Fruit fly (Drosophila melanogaster) whole organism, embryonic: Measurements from ENCODE around the gene MRG15.

ENCODE experiments used
- Abd-B ChIP-seq: fragments of 200-800 bp; sonication (Bioruptor generic); optimal IDR thresholded peaks from 2 replicates; lab custom pipeline; 2018; ENCODE audit warnings: missing biosample characterization, mild to moderate bottlenecking, missing genetic modification characterization, moderate library complexity
- Bteb2 ChIP-seq: fragments of 200-800 bp; sonication (Bioruptor generic); optimal IDR thresholded peaks from 2 replicates; lab custom pipeline; 2016; ENCODE audit warnings: missing biosample characterization, missing genetic modification characterization
- CG10147 ChIP-seq: fragments of 200-800 bp; sonication (Bioruptor generic); optimal IDR thresholded peaks from 2 replicates; lab custom pipeline; 2019; ENCODE audit warnings: missing biosample characterization, mild to moderate bottlenecking, missing genetic modification characterization, moderate library complexity
- CG10543 ChIP-seq: fragments of 200-800 bp; sonication (Bioruptor generic); optimal IDR thresholded peaks from 3 replicates; lab custom pipeline; 2017; ENCODE audit warnings: missing biosample characterization, mild to moderate bottlenecking, missing genetic modification characterization, moderate library complexity
- CG10979 ChIP-seq: fragments of 200-800 bp; sonication (Bioruptor generic); optimal IDR thresholded peaks from 2 replicates; lab custom pipeline; 2018; ENCODE audit warnings: missing biosample characterization, mild to moderate bottlenecking, missing genetic modification characterization, moderate library complexity
- CG12659 ChIP-seq: fragments of 200-800 bp; sonication (Bioruptor generic); optimal IDR thresholded peaks from 3 replicates; lab custom pipeline; 2017; ENCODE audit warnings: mild to moderate bottlenecking, missing biosample characterization, missing genetic modification reagents, missing genetic modification characterization
- CG13296 ChIP-seq: fragments of 200-800 bp; sonication (Bioruptor generic); optimal IDR thresholded peaks from 3 replicates; lab custom pipeline; 2018; ENCODE audit warnings: missing biosample characterization, mild to moderate bottlenecking, missing genetic modification characterization
- CG13775 ChIP-seq: fragments of 200-800 bp; sonication (Bioruptor generic); optimal IDR thresholded peaks from 3 replicates; lab custom pipeline; 2017; ENCODE audit warnings: missing biosample characterization, mild to moderate bottlenecking, missing genetic modification characterization
- CG15011 ChIP-seq: fragments of 200-800 bp; sonication (Bioruptor generic); optimal IDR thresholded peaks from 3 replicates; lab custom pipeline; 2018; ENCODE audit warnings: missing biosample characterization, mild to moderate bottlenecking, missing genetic modification characterization
- CG17568 ChIP-seq: fragments of 200-800 bp; sonication (Bioruptor generic); optimal IDR thresholded peaks from 2 replicates; lab custom pipeline; 2018; ENCODE audit warnings: missing biosample characterization, mild to moderate bottlenecking, missing genetic modification characterization, moderate library complexity
- CG17612 ChIP-seq: fragments of 200-800 bp; sonication (Bioruptor generic); IDR thresholded peaks from 2 replicates; pipeline ENCODE4 v1.3.6; 2022; ENCODE audit warnings: missing biosample characterization, missing genetic modification characterization
- CG18599 ChIP-seq: fragments of 200-800 bp; sonication (Bioruptor generic); optimal IDR thresholded peaks from 3 replicates; lab custom pipeline; 2017; ENCODE audit warnings: missing biosample characterization, missing genetic modification characterization, mild to moderate bottlenecking, moderate library complexity, missing genetic modification reagents
- CG30403 ChIP-seq: fragments of 200-800 bp; sonication (Bioruptor generic); optimal IDR thresholded peaks from 3 replicates; lab custom pipeline; 2016; ENCODE audit warnings: missing biosample characterization, missing genetic modification characterization
- CG3281 ChIP-seq: fragments of 200-800 bp; sonication (Bioruptor generic); optimal IDR thresholded peaks from 3 replicates; lab custom pipeline; 2017; ENCODE audit warnings: missing biosample characterization, mild to moderate bottlenecking, missing genetic modification characterization
- CG43689 ChIP-seq: fragments of 200-800 bp; sonication (Bioruptor generic); IDR thresholded peaks from 2 replicates; pipeline ENCODE4 v1.3.6; 2022; ENCODE audit warnings: missing biosample characterization, missing genetic modification characterization
- CG6254 ChIP-seq: fragments of 200-800 bp; sonication (Bioruptor generic); optimal IDR thresholded peaks from 3 replicates; lab custom pipeline; 2017; ENCODE audit warnings: mild to moderate bottlenecking, missing biosample characterization, missing genetic modification reagents, missing genetic modification characterization
- CG8944 ChIP-seq: fragments of 200-800 bp; sonication (Bioruptor generic); optimal IDR thresholded peaks from 3 replicates; lab custom pipeline; 2016; ENCODE audit warnings: missing biosample characterization, missing genetic modification characterization
- CG9437 ChIP-seq: fragments of 200-800 bp; sonication (Bioruptor generic); optimal IDR thresholded peaks from 2 replicates; lab custom pipeline; 2018; ENCODE audit warnings: missing biosample characterization, mild to moderate bottlenecking, missing genetic modification characterization
- CG9876 ChIP-seq: fragments of 200-800 bp; sonication (Bioruptor generic); optimal IDR thresholded peaks from 2 replicates; lab custom pipeline; 2016; ENCODE audit warnings: missing biosample characterization, missing genetic modification characterization
- CHES-1-like ChIP-seq: fragments of 200-800 bp; sonication (Bioruptor generic); optimal IDR thresholded peaks from 2 replicates; lab custom pipeline; 2016; ENCODE audit warnings: missing biosample characterization, missing genetic modification characterization
- Dbx ChIP-seq: fragments of 200-800 bp; sonication (Bioruptor generic); IDR thresholded peaks from 3 replicates; pipeline ENCODE4 v1.3.6; 2022; ENCODE audit warnings: missing biosample characterization, missing genetic modification characterization
- Dek ChIP-seq: fragments of 200-800 bp; sonication (Bioruptor generic); optimal IDR thresholded peaks from 3 replicates; lab custom pipeline; 2019; ENCODE audit warnings: missing biosample characterization, mild to moderate bottlenecking, missing genetic modification characterization, moderate library complexity
- Doc2 ChIP-seq: fragments of 200-800 bp; sonication (Bioruptor generic); IDR thresholded peaks from 2 replicates; pipeline ENCODE4 v1.3.6; 2022; ENCODE audit warnings: missing biosample characterization, missing genetic modification characterization
- Elba2 ChIP-seq: fragments of 200-800 bp; sonication (Bioruptor generic); optimal IDR thresholded peaks from 3 replicates; lab custom pipeline; 2016; ENCODE audit warnings: missing biosample characterization, missing genetic modification characterization
- Fer1 ChIP-seq: fragments of 200-800 bp; sonication (Bioruptor generic); optimal IDR thresholded peaks from 2 replicates; lab custom pipeline; 2017; ENCODE audit warnings: missing biosample characterization, mild to moderate bottlenecking, missing genetic modification characterization
- H15 ChIP-seq: fragments of 200-800 bp; sonication (Bioruptor generic); IDR thresholded peaks from 3 replicates; pipeline ENCODE4 v1.3.6; 2022; ENCODE audit warnings: missing biosample characterization, missing genetic modification characterization
- HLH54F ChIP-seq: fragments of 200-800 bp; sonication (Bioruptor generic); optimal IDR thresholded peaks from 3 replicates; lab custom pipeline; 2016; ENCODE audit warnings: missing biosample characterization, missing genetic modification characterization
- Hr51 ChIP-seq, 2 experiments: fragments of 200-800 bp; sonication (Bioruptor generic); optimal IDR thresholded peaks; 2 replicates in 1 of 2; 3 replicates in 1 of 2; lab custom pipeline; 2016 to 2018; ENCODE audit warnings: missing biosample characterization in 2 of 2, missing genetic modification characterization in 2 of 2, mild to moderate bottlenecking in 1 of 2, moderate library complexity in 1 of 2
- Lhr ChIP-seq: fragments of 200-800 bp; sonication (Bioruptor generic); optimal IDR thresholded peaks from 3 replicates; lab custom pipeline; 2017; ENCODE audit warnings: mild to moderate bottlenecking, missing biosample characterization, missing genetic modification reagents, missing genetic modification characterization
- Mad ChIP-seq: fragments of 200-800 bp; sonication (Bioruptor generic); optimal IDR thresholded peaks from 2 replicates; lab custom pipeline; 2016; ENCODE audit warnings: missing biosample characterization, missing genetic modification characterization
- Nf-YA ChIP-seq: fragments of 200-800 bp; sonication (Bioruptor generic); IDR thresholded peaks from 2 replicates; pipeline ENCODE4 v1.3.6; 2022; ENCODE audit warnings: missing biosample characterization, missing genetic modification characterization
- amos ChIP-seq: fragments of 200-800 bp; sonication (Bioruptor generic); IDR thresholded peaks from 2 replicates; pipeline ENCODE4 v1.3.6; 2022; ENCODE audit warnings: missing biosample characterization, missing genetic modification characterization; ENCODE audit not compliant: partially characterized antibody
- btn ChIP-seq: fragments of 200-800 bp; sonication (Bioruptor generic); optimal IDR thresholded peaks from 2 replicates; lab custom pipeline; 2016; ENCODE audit warnings: missing biosample characterization, missing genetic modification characterization
- corto ChIP-seq: fragments of 200-800 bp; sonication (Bioruptor generic); optimal IDR thresholded peaks from 2 replicates; lab custom pipeline; 2016; ENCODE audit warnings: missing biosample characterization, mild to moderate bottlenecking, missing genetic modification characterization, moderate library complexity
- cwo ChIP-seq: fragments of 200-800 bp; sonication (Bioruptor generic); optimal IDR thresholded peaks from 3 replicates; lab custom pipeline; 2017; ENCODE audit warnings: missing biosample characterization, missing genetic modification characterization, mild to moderate bottlenecking, moderate library complexity, missing genetic modification reagents
- dmrt11E ChIP-seq: fragments of 200-800 bp; sonication (Bioruptor generic); optimal IDR thresholded peaks from 3 replicates; lab custom pipeline; 2018; ENCODE audit warnings: missing biosample characterization, mild to moderate bottlenecking, missing genetic modification characterization, moderate library complexity
- emc ChIP-seq: fragments of 200-800 bp; sonication (Bioruptor generic); optimal IDR thresholded peaks from 2 replicates; lab custom pipeline; 2016; ENCODE audit warnings: missing biosample characterization, missing genetic modification characterization
- exex ChIP-seq: fragments of 200-800 bp; sonication (Bioruptor generic); optimal IDR thresholded peaks from 4 replicates; lab custom pipeline; 2018; ENCODE audit warnings: missing biosample characterization, mild to moderate bottlenecking, missing genetic modification characterization, moderate library complexity
- gcm ChIP-seq: fragments of 200-800 bp; sonication (Bioruptor generic); optimal IDR thresholded peaks from 2 replicates; lab custom pipeline; 2019; ENCODE audit warnings: missing biosample characterization, mild to moderate bottlenecking, missing genetic modification characterization, moderate library complexity
- inv ChIP-seq: fragments of 200-800 bp; sonication (Bioruptor generic); IDR thresholded peaks from 2 replicates; pipeline ENCODE4 v1.3.6; 2022; ENCODE audit warnings: missing biosample characterization, missing genetic modification characterization; ENCODE audit not compliant: partially characterized antibody
- mam ChIP-seq: fragments of 200-800 bp; sonication (Bioruptor generic); optimal IDR thresholded peaks from 3 replicates; lab custom pipeline; 2016; ENCODE audit warnings: missing biosample characterization, missing genetic modification characterization
- nom ChIP-seq: fragments of 200-800 bp; sonication (Bioruptor generic); optimal IDR thresholded peaks from 2 replicates; lab custom pipeline; 2017; ENCODE audit warnings: missing biosample characterization, missing genetic modification characterization, mild to moderate bottlenecking, moderate library complexity, missing genetic modification reagents
- salm ChIP-seq: fragments of 200-800 bp; sonication (Bioruptor generic); optimal IDR thresholded peaks from 2 replicates; lab custom pipeline; 2018; ENCODE audit warnings: missing biosample characterization, mild to moderate bottlenecking, missing genetic modification characterization
- tin ChIP-seq: fragments of 200-800 bp; sonication (Bioruptor generic); optimal IDR thresholded peaks from 3 replicates; lab custom pipeline; 2016; ENCODE audit warnings: missing biosample characterization, missing genetic modification characterization
- tio ChIP-seq: fragments of 200-800 bp; sonication (Bioruptor generic); optimal IDR thresholded peaks from 2 replicates; lab custom pipeline; 2017; ENCODE audit warnings: missing biosample characterization, missing genetic modification characterization, inconsistent platforms
- trem ChIP-seq: fragments of 200-800 bp; optimal IDR thresholded peaks from 3 replicates; lab custom pipeline; 2019; ENCODE audit warnings: missing biosample characterization, mild to moderate bottlenecking, missing genetic modification characterization, moderate library complexity
- twi ChIP-seq: fragments of 200-800 bp; optimal IDR thresholded peaks from 2 replicates; lab custom pipeline; 2019; ENCODE audit warnings: missing biosample characterization, mild to moderate bottlenecking, missing genetic modification characterization, moderate library complexity
- unpg ChIP-seq: fragments of 200-800 bp; sonication (Bioruptor generic); optimal IDR thresholded peaks from 3 replicates; lab custom pipeline; 2018; ENCODE audit warnings: missing biosample characterization, mild to moderate bottlenecking, missing genetic modification characterization, moderate library complexity
- zen2 ChIP-seq: fragments of 200-800 bp; sonication (Bioruptor generic); IDR thresholded peaks from 3 replicates; pipeline ENCODE4 v1.3.6; 2022; ENCODE audit warnings: missing biosample characterization, missing genetic modification characterization; ENCODE audit not compliant: partially characterized antibody

The MRG15 gene

DNA sequence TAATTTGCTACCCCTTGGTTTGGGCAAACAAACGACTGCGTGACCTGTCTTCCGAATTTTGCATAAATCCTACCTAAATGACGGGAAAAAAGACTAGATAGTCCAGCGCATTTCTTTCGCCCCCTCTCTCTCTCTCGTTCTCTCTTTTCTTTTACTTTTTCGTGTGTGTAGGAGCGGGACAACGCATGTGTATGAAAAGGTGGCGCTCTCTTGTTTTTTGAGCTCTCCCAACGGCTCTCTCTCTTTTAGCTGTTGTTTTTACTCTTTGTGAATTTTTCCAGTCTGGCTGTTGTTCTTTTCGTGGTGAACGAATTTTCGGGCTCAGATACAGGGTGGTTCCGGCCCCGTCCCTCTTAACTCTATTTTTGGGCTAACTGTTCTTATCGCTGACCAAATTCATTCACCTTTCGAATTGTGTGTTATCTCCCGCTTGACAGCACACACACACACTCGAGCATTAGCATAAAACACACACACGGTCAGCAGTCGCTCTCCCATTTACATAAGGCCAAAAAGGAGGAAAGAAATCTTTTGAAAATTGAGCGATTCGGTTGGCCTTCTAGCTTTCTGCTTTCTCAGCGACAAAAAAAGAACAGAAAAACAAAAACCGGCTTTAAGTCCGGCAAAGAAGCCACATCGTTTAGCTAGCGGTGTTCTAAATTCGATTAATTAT lies 13.8 kb upstream of the MRG15 start:
- TF ChIP-seq CG9876 (GFP tag; lab: Kevin White, UChicago) (no peak), H15 (GFP tag; lab: Robert Waterston, UW) (no peak), CG43689 (GFP tag; lab: Robert Waterston, UW) (no peak), CG17568 (GFP tag; lab: Kevin White, UChicago) (peak; percentile 27), Doc2 (GFP tag; lab: Robert Waterston, UW) (no peak), CG15011 (no peak), exex (tag; lab: Kevin White, UChicago) (peak; percentile 10), Hr51 (GFP tag; optimal IDR thresholded peaks at IDR 0.05; lab: Kevin White, UChicago) (no peak), CG8944 (GFP tag; lab: Kevin White, UChicago) (no peak), CHES-1-like (GFP tag; lab: Kevin White, UChicago) (no peak), CG10979 (tag; lab: Kevin White, UChicago) (no peak), Bteb2 (GFP tag; lab: Kevin White, UChicago) (no peak), tio (GFP tag; lab: Kevin White, UChicago) (no peak), inv (GFP tag; lab: Robert Waterston, UW) (no peak), mam (no peak), CG13296 (GFP tag; lab: Kevin White, UChicago) (peak; percentile 28), unpg (GFP tag; lab: Kevin White, UChicago) (no peak), CG10543 (GFP tag; lab: Kevin White, UChicago) (no peak), CG17612 (GFP tag; lab: Robert Waterston, UW) (no peak), CG3281 (GFP tag; lab: Kevin White, UChicago) (peak; percentile 12), tin (GFP tag; lab: Kevin White, UChicago) (no peak), CG18599 (GFP tag; lab: Kevin White, UChicago) (peak; percentile 44), amos (GFP tag; lab: Robert Waterston, UW) (no peak), Dbx (no peak), Abd-B (GFP tag; lab: Kevin White, UChicago) (no peak), salm (tag; lab: Kevin White, UChicago) (peak; percentile 10), nom (GFP tag; lab: Kevin White, UChicago) (peak; percentile 52), CG6254 (peak; percentile 99), Elba2 (GFP tag; lab: Kevin White, UChicago) (peak; percentile 37), CG10147 (GFP tag; lab: Kevin White, UChicago) (no peak), Lhr (GFP tag; lab: Kevin White, UChicago) (no peak), CG12659 (GFP tag; lab: Kevin White, UChicago) (no peak), Dek (tag; lab: Kevin White, UChicago) (no peak), Fer1 (GFP tag; lab: Kevin White, UChicago) (peak; percentile 2), twi (tag; lab: Kevin White, UChicago) (no peak), corto (GFP tag; lab: Kevin White, UChicago) (no peak), btn (GFP tag; lab: Kevin White, UChicago) (no peak), gcm (no peak), cwo (GFP tag; lab: Kevin White, UChicago) (no peak), zen2 (GFP tag; lab: Robert Waterston, UW) (no peak), HLH54F (GFP tag; lab: Kevin White, UChicago) (no peak), trem (tag; lab: Kevin White, UChicago) (no peak), CG9437 (GFP tag; lab: Kevin White, UChicago) (no peak), CG30403 (GFP tag; lab: Kevin White, UChicago) (no peak), emc (GFP tag; lab: Kevin White, UChicago) (no peak), CG13775 (GFP tag; lab: Kevin White, UChicago) (no peak), dmrt11E (tag; lab: Kevin White, UChicago) (no peak), Mad (no peak), Nf-YA (GFP tag; lab: Robert Waterston, UW) (no peak)
